Worm (Caenorhabditis elegans): ENCODE results near the gene T19C4.24.

T19C4.24 gene

ce11 chrV:11170564-11171329 lies 23.9 kb upstream of the T19C4.24 start:
- TF ChIP-seq sox-2 (GFP tag; IDR thresholded peaks at IDR 0.05): no peak
- no peak for TF ChIP-seq che-1 (tag; optimal IDR thresholded peaks at IDR 0.05)
- TF ChIP-seq T23F11.4 (GFP tag; optimal IDR thresholded peaks at IDR 0.05): no peak
- no peak for TF ChIP-seq hlh-13 (GFP tag; optimal IDR thresholded peaks at IDR 0.05)
- no peak for TF ChIP-seq rnt-1 (tag; optimal IDR thresholded peaks at IDR 0.05)
- TF ChIP-seq fkh-6 (tag; optimal IDR thresholded peaks at IDR 0.05): no peak
- TF ChIP-seq hlh-30 (tag; optimal IDR thresholded peaks at IDR 0.05; ENCODE audit: insufficient read depth): no peak
- no peak for TF ChIP-seq nhr-232 (tag; optimal IDR thresholded peaks at IDR 0.05)
- TF ChIP-seq pha-4 (tag; optimal IDR thresholded peaks at IDR 0.05): no peak
- TF ChIP-seq ceh-6 (GFP tag; optimal IDR thresholded peaks at IDR 0.05): no peak
- TF ChIP-seq C38D4.7 (GFP tag; optimal IDR thresholded peaks at IDR 0.05): no peak
- no peak for TF ChIP-seq fkh-10 (GFP tag; optimal IDR thresholded peaks at IDR 0.05)
- TF ChIP-seq tbx-2 (tag; optimal IDR thresholded peaks at IDR 0.05): no peak
- no peak for TF ChIP-seq sdc-2 (tag; optimal IDR thresholded peaks at IDR 0.05)
- no peak for TF ChIP-seq Y22D7AL.16 (tag; optimal IDR thresholded peaks at IDR 0.05)
- TF ChIP-seq lim-6 (tag; optimal IDR thresholded peaks at IDR 0.05): no peak
- TF ChIP-seq hlh-6 (tag; optimal IDR thresholded peaks at IDR 0.05): no peak
- no peak for TF ChIP-seq eyg-1 (tag; optimal IDR thresholded peaks at IDR 0.05)
- TF ChIP-seq pros-1 (tag; optimal IDR thresholded peaks at IDR 0.05): no peak

ce11 chrV:11167745-11168144 lies 20.9 kb upstream of the T19C4.24 start:
- TF ChIP-seq unc-42 (tag; optimal IDR thresholded peaks at IDR 0.05) (peak; percentile 42), unc-55 (GFP tag; optimal IDR thresholded peaks at IDR 0.05) (no peak)

ce11 chrV:11164475-11164874 lies 17.7 kb upstream of the T19C4.24 start, which contains the start of gene srg-40:
TSS of gene srg-40 (minus strand) at chrV:11164575.
- TF ChIP-seq hlh-15 (tag; optimal IDR thresholded peaks at IDR 0.05) (no peak), ceh-30 (tag; optimal IDR thresholded peaks at IDR 0.05) (no peak), C38D4.7 (GFP tag; optimal IDR thresholded peaks at IDR 0.05) (no peak), ceh-48 (tag; optimal IDR thresholded peaks at IDR 0.05) (no peak), sox-2 (GFP tag; IDR thresholded peaks at IDR 0.05) (no peak), lim-6 (tag; optimal IDR thresholded peaks at IDR 0.05) (no peak), ceh-24 (tag; optimal IDR thresholded peaks at IDR 0.05) (no peak), unc-86 (tag; optimal IDR thresholded peaks at IDR 0.05) (no peak), ama-1 (optimal IDR thresholded peaks at IDR 0.05) (no peak), ceh-2 (tag; optimal IDR thresholded peaks at IDR 0.05) (no peak), ceh-22 (tag; optimal IDR thresholded peaks at IDR 0.05) (no peak), hlh-6 (tag; optimal IDR thresholded peaks at IDR 0.05) (no peak), dve-1 (tag; optimal IDR thresholded peaks at IDR 0.05) (no peak)

ce11 chrV:11161791-11162190 lies 15.0 kb upstream of the T19C4.24 start, which contains the start of gene srg-41:
TSS of gene srg-41 (minus strand) at chrV:11161891.
- TF ChIP-seq nhr-11 (tag; optimal IDR thresholded peaks at IDR 0.05): no peak
- no peak for TF ChIP-seq ama-1 (optimal IDR thresholded peaks at IDR 0.05)
- TF ChIP-seq ets-4 (tag; optimal IDR thresholded peaks at IDR 0.05): no peak
- no peak for TF ChIP-seq pag-3 (tag; optimal IDR thresholded peaks at IDR 0.05; ENCODE audit: borderline replicate concordance)

- no peak for TF ChIP-seq tbx-2 (tag; optimal IDR thresholded peaks at IDR 0.05)
- no peak for TF ChIP-seq hlh-30 (tag; optimal IDR thresholded peaks at IDR 0.05; ENCODE audit: insufficient read depth)
- TF ChIP-seq C08G9.2 (tag; optimal IDR thresholded peaks at IDR 0.05): no peak
- no peak for TF ChIP-seq unc-86 (tag; optimal IDR thresholded peaks at IDR 0.05)
- TF ChIP-seq F13H6.1 (tag; optimal IDR thresholded peaks at IDR 0.05): no peak
- no peak for TF ChIP-seq sdc-2 (tag; optimal IDR thresholded peaks at IDR 0.05)
- TF ChIP-seq odd-2 (tag; optimal IDR thresholded peaks at IDR 0.05): no peak
- TF ChIP-seq dmd-4 (tag; optimal IDR thresholded peaks at IDR 0.05; ENCODE audit: borderline replicate concordance): no peak
- no peak for TF ChIP-seq fkh-10 (GFP tag; optimal IDR thresholded peaks at IDR 0.05)
- TF ChIP-seq pha-2 (tag; optimal IDR thresholded peaks at IDR 0.05): no peak
- TF ChIP-seq ceh-31 (tag; optimal IDR thresholded peaks at IDR 0.05): no peak
- no peak for TF ChIP-seq ceh-22 (tag; optimal IDR thresholded peaks at IDR 0.05)
- no peak for TF ChIP-seq ceh-14 (tag; optimal IDR thresholded peaks at IDR 0.05)
- TF ChIP-seq sox-4 (tag; optimal IDR thresholded peaks at IDR 0.05): no peak
Measured at ce11 chrV:11157947-11158346, 11.1 kb upstream of the T19C4.24 start, which contains the start of gene srg-42. TSS of gene srg-42 (minus strand) at chrV:11158047.

Data from whole organism, late embryonic.